Fruit fly (Drosophila melanogaster) whole organism: ENCODE results near the gene RpS30.

Source experiments
- CG8478 ChIP-seq: fragments of >200 bp; optimal IDR thresholded peaks from 2 replicates; lab custom pipeline; 2018; ENCODE audit warnings: inconsistent platforms
- Dll ChIP-seq: fragments of >200 bp; optimal IDR thresholded peaks from 2 replicates; lab custom pipeline; 2017
- EcR ChIP-seq, 2 experiments: fragments of >200 bp; optimal IDR thresholded peaks; 2 replicates each; lab custom pipeline; 2017; ENCODE audit warnings: missing biosample characterization in 2 of 2, missing genetic modification characterization in 2 of 2, missing genetic modification reagents in 2 of 2
- usp ChIP-seq: fragments of >200 bp; optimal IDR thresholded peaks from 2 replicates; lab custom pipeline; 2017; ENCODE audit warnings: missing biosample characterization, missing genetic modification characterization, mixed read lengths

DNA sequence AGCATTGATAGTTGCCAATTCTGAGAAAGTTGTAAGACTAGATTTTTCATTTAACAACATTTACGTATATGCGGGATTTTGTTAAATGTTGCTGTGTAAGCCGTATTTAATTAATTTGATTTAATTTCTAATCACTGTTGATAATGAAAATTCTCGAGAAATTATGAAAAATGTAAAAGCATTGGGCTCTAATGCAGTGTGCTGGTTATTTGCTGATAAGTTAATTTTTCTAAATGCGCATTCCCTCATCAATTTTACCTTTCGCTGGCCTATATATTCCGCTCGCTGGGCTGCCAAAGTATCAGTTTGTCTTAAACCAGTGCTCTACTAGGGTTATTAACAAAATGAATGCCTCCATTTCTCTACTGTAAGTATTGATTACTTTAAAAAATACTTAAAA lies 22.4 kb downstream of the RpS30 start, which contains the start of gene TotC:
- TF ChIP-seq CG8478 (lab: Kevin White, UChicago): no peak
- no peak for TF ChIP-seq EcR (GFP tag; optimal IDR thresholded peaks at IDR 0.05; lab: Kevin White, UChicago)
- no peak for TF ChIP-seq Dll
- no peak for TF ChIP-seq usp (GFP tag; lab: Kevin White, UChicago)
